Worm (Caenorhabditis elegans) whole organism, mixed stage, embryonic: ENCODE data around the gene Y54G2A.57.

Experiments used
- bed-3 ChIP-seq: fragments of 200-800 bp; sonication (Bioruptor generic); optimal IDR thresholded peaks from 3 replicates; lab custom pipeline; 2018; ENCODE audit warnings: mild to moderate bottlenecking, missing genetic modification characterization, moderate library complexity, missing compliant biosample characterization
- ceh-39 ChIP-seq: fragments of 150-350 bp; optimal IDR thresholded peaks from 2 replicates; lab custom pipeline; 2014; ENCODE audit warnings: missing biosample characterization, missing genetic modification characterization
- ceh-83 ChIP-seq: fragments of 200-800 bp; sonication (Bioruptor generic); optimal IDR thresholded peaks from 2 replicates; lab custom pipeline; 2018; ENCODE audit warnings: mild to moderate bottlenecking, missing genetic modification characterization, missing compliant biosample characterization
- ces-1 ChIP-seq: fragments of 150-350 bp; optimal IDR thresholded peaks from 2 replicates; lab custom pipeline; 2014; ENCODE audit warnings: missing biosample characterization, missing genetic modification reagents, missing genetic modification characterization
- cnd-1 ChIP-seq: fragments of 200-800 bp; sonication (Bioruptor generic); optimal IDR thresholded peaks from 2 replicates; lab custom pipeline; 2018; ENCODE audit warnings: mild to moderate bottlenecking, missing genetic modification characterization, missing compliant biosample characterization
- drap-1 ChIP-seq: fragments of 200-800 bp; sonication (Bioruptor generic); optimal IDR thresholded peaks from 3 replicates; lab custom pipeline; 2018; ENCODE audit warnings: mild to moderate bottlenecking, missing genetic modification characterization, missing compliant biosample characterization
- elt-3 ChIP-seq: fragments of 150-350 bp; optimal IDR thresholded peaks from 2 replicates; lab custom pipeline; 2014; ENCODE audit warnings: missing biosample characterization, missing genetic modification characterization
- ham-2 ChIP-seq: fragments of 200-800 bp; sonication (Bioruptor generic); optimal IDR thresholded peaks from 2 replicates; lab custom pipeline; 2018; ENCODE audit warnings: mild to moderate bottlenecking, missing genetic modification characterization, missing compliant biosample characterization
- hlh-1 ChIP-seq: fragments of 150-350 bp; optimal IDR thresholded peaks from 2 replicates; lab custom pipeline; 2014; ENCODE audit warnings: missing biosample characterization, missing genetic modification reagents, missing genetic modification characterization
- lin-13 ChIP-seq: fragments of 150-350 bp; optimal IDR thresholded peaks from 2 replicates; lab custom pipeline; 2014; ENCODE audit warnings: missing biosample characterization, missing genetic modification characterization
- lsy-2 ChIP-seq: fragments of 150-350 bp; optimal IDR thresholded peaks from 2 replicates; lab custom pipeline; 2014; ENCODE audit warnings: missing biosample characterization, missing genetic modification characterization
- mep-1 ChIP-seq: fragments of 150-350 bp; optimal IDR thresholded peaks from 2 replicates; lab custom pipeline; 2017; ENCODE audit warnings: missing biosample characterization, missing genetic modification reagents, missing genetic modification characterization, inconsistent platforms
- mls-2 ChIP-seq: sonication (generic microtip); optimal IDR thresholded peaks from 2 replicates; lab custom pipeline; 2016; ENCODE audit warnings: mild to moderate bottlenecking, missing genetic modification characterization, moderate library complexity, missing compliant biosample characterization
- nhr-2 ChIP-seq: fragments of 150-350 bp; optimal IDR thresholded peaks from 2 replicates; lab custom pipeline; 2014; ENCODE audit warnings: missing biosample characterization, missing genetic modification characterization
- nhr-237 ChIP-seq: fragments of 150-350 bp; optimal IDR thresholded peaks from 2 replicates; lab custom pipeline; 2014; ENCODE audit warnings: missing biosample characterization, missing genetic modification characterization
- nhr-28 ChIP-seq: fragments of 150-350 bp; optimal IDR thresholded peaks from 2 replicates; lab custom pipeline; 2014; ENCODE audit warnings: missing biosample characterization, missing genetic modification characterization
- nhr-76 ChIP-seq: sonication (generic microtip); optimal IDR thresholded peaks from 2 replicates; lab custom pipeline; 2017; ENCODE audit warnings: missing biosample characterization, missing genetic modification characterization
- pha-4 ChIP-seq: fragments of 150-350 bp; optimal IDR thresholded peaks from 2 replicates; lab custom pipeline; 2018; ENCODE audit warnings: missing biosample characterization, missing genetic modification reagents, missing genetic modification characterization
- sem-2 ChIP-seq: fragments of 200-800 bp; sonication (Bioruptor generic); optimal IDR thresholded peaks from 2 replicates; lab custom pipeline; 2018; ENCODE audit warnings: mild to moderate bottlenecking, missing genetic modification characterization, missing compliant biosample characterization
- snpc-4 ChIP-seq: fragments of 150-350 bp; optimal IDR thresholded peaks from 2 replicates; lab custom pipeline; 2014; ENCODE audit warnings: missing biosample characterization, missing genetic modification characterization
- sptf-1 ChIP-seq: sonication (generic microtip); optimal IDR thresholded peaks from 2 replicates; lab custom pipeline; 2017; ENCODE audit warnings: mild to moderate bottlenecking, missing genetic modification characterization, moderate library complexity, missing compliant biosample characterization
- tbx-8 ChIP-seq: fragments of 200-800 bp; sonication (Bioruptor generic); optimal IDR thresholded peaks from 2 replicates; lab custom pipeline; 2018; ENCODE audit warnings: mild to moderate bottlenecking, missing genetic modification characterization, moderate library complexity, missing compliant biosample characterization
- unc-120 ChIP-seq: sonication (generic microtip); optimal IDR thresholded peaks from 2 replicates; lab custom pipeline; 2017; ENCODE audit warnings: missing genetic modification characterization, missing compliant biosample characterization; ENCODE audit not compliant: poor library complexity, severe bottlenecking
- unc-39 ChIP-seq: fragments of 150-350 bp; optimal IDR thresholded peaks from 2 replicates; lab custom pipeline; 2014; ENCODE audit warnings: missing biosample characterization, missing genetic modification characterization
- unc-62 ChIP-seq: fragments of 150-350 bp; optimal IDR thresholded peaks from 2 replicates; lab custom pipeline; 2014; ENCODE audit warnings: missing biosample characterization, missing genetic modification reagents, missing genetic modification characterization
- zip-8 ChIP-seq: fragments of 150-350 bp; optimal IDR thresholded peaks from 2 replicates; lab custom pipeline; 2014; ENCODE audit warnings: missing biosample characterization, missing genetic modification characterization
- ztf-11 ChIP-seq: fragments of 150-350 bp; optimal IDR thresholded peaks from 2 replicates; lab custom pipeline; 2014; ENCODE audit warnings: missing biosample characterization, missing genetic modification characterization

The Y54G2A.57 gene

DNA sequence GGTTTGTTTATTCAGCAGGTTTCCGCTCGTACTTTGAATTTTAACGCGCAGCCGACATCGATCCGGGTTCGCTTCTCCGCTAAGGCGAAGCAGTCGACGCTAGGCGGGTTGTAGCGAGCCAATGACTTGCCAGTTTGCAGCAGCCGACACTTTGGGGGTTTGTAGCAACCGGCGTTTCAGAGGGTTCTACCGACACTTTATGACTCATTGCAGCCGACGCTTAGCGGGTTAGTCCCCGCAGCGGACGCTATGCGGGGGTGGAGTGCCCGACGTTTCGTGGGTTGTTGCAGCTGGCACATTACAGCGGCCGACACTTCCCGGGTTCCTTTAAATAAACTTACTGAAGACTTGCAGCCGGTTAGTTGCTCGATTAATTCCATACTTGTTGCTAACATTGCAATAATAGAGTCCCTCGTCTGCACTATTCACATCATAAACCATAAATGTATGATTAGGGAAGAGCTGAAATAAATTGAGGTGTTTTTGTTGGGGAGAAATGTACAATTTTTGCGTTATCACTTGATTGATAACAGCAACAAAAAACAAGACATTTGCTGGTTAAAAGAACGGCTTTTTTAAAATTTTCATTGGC is at the start of gene Y54G2A.57:
Gene Y54G2A.57 (plus strand): TSS at position 542 of the 592 bp plus-strand sequence.
- TF ChIP-seq nhr-237 (no peak), nhr-76 (no peak), elt-3 (tag; lab: Kevin White, UChicago) (no peak), ceh-39 (tag; lab: Kevin White, UChicago) (no peak), ces-1 (GFP tag; lab: Kevin White, UChicago) (no peak), zip-8 (no peak), hlh-1 (no peak), tbx-8 (GFP tag; lab: Kevin White, UChicago) (no peak), nhr-2 (no peak)
- TF ChIP-seq, all 35 proteins: peak for 0

DNA sequence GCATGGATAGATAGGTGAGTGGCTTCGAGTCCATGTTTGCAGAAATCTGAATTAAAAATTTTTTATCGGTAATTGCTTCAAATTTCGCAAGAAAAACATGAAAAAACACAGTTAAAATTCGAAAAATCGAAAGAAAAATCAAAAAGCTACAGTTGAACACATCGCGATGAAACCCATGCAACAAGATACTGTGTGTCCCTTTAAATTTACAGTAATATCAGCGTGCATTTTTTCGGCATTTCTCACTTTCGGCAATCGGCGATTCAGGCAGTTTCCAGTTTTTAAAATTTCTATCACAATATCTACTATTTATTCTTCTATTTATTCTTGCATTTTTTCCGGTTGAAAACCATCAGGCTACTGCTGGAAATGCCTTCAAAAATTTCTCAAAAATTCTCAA is 47.5 kb upstream of the Y54G2A.57 start, which contains the start of gene fbxc-45:
Gene fbxc-45 (minus strand): TSS at position 48 of the 400 bp plus-strand sequence.
- TF ChIP-seq mls-2 (tag; lab: Kevin White, UChicago) (no peak), snpc-4 (tag; lab: Kevin White, UChicago) (no peak)

DNA sequence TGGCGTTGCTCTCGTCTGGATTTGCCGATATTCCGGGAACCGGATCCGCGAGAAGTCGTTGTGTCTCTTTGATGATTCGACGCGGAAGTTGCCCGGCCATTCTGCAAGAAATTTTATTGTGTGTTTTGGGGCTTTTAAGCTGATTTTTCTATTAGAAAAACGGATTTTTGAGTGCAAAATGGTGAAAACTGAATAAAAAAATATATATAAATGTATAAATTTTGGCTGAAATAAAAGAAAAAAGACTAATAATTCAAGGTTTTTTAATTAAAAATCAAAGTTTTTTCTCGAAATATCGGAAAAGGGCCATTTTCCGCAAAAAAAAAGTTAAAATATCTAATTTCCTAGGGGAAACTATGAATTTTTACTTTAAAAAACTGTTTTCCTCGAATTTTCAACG is 44.1 kb upstream of the Y54G2A.57 start, which contains the start of gene ubc-13:
Gene ubc-13 (minus strand): TSS at position 101 of the 400 bp plus-strand sequence.
- TF ChIP-seq unc-39 (tag; lab: Kevin White, UChicago) (no peak), nhr-28 (tag; lab: Kevin White, UChicago) (no peak), sem-2 (GFP tag; lab: Kevin White, UChicago) (no peak), zip-8 (no peak), lin-13 (tag; lab: Kevin White, UChicago) (no peak), mls-2 (tag; lab: Kevin White, UChicago) (no peak)

DNA sequence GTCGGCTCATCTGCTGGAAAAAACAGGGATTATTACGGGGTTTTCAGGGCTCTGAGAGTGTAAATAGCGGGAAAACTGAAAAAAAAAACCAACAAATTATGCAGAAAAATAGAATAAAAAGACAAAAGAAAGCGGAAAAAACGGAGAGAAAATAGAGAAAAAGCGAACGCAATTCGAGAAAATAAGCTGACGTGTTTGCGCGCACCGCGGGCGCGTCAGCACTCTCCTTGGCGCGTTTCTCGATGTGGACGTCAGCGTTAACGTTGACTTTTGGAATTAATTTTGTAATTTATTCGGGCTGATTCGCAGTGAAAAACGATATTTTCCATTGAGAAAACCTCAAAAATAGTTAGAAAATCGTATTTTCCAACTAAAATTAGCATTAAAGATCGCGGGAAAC is 41.3 kb upstream of the Y54G2A.57 start, which contains the start of gene manf-1:
Gene manf-1 (minus strand): TSS at position 13 of the 400 bp plus-strand sequence.
- TF ChIP-seq drap-1 (GFP tag; lab: Kevin White, UChicago) (no peak), ham-2 (peak; percentile 1), lin-13 (tag; lab: Kevin White, UChicago) (peak; percentile 80), hlh-1 (no peak), zip-8 (no peak), sptf-1 (tag; lab: Kevin White, UChicago) (no peak), ceh-83 (GFP tag; lab: Kevin White, UChicago) (no peak), elt-3 (tag; lab: Kevin White, UChicago) (no peak), lsy-2 (tag; lab: Kevin White, UChicago) (peak; percentile 55), unc-62 (GFP tag; lab: Kevin White, UChicago) (no peak), nhr-76 (no peak), pha-4 (tag; lab: Kevin White, UChicago) (peak; percentile 65)

DNA sequence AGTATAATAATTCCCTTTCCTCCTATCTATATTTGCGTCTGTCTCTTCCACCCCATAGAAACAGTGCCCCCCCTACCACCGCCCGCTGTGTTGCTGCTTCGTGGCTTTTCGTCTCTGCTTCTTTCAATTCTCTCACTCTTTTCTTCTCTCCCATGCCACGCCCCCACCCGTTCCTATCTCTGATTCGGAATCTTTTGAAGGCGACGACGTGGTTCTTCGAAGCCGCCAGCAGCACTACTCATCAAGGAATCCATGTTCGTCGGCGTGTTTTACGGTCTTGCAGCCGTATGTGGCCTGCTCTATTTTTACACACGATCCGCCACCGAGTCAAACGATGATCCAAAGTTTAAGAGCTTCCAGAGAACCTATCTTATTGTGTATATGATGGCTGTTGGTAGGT is 38.5 kb upstream of the Y54G2A.57 start, which contains the start of gene samt-1:
Gene samt-1 (plus strand): TSS at position 176 of the 400 bp plus-strand sequence.
- TF ChIP-seq mls-2 (tag; lab: Kevin White, UChicago) (no peak), sptf-1 (tag; lab: Kevin White, UChicago) (no peak), pha-4 (tag; lab: Kevin White, UChicago) (no peak), ham-2 (peak; percentile 34), nhr-28 (tag; lab: Kevin White, UChicago) (no peak), ceh-83 (GFP tag; lab: Kevin White, UChicago) (no peak), cnd-1 (tag; lab: Kevin White, UChicago) (no peak)

DNA sequence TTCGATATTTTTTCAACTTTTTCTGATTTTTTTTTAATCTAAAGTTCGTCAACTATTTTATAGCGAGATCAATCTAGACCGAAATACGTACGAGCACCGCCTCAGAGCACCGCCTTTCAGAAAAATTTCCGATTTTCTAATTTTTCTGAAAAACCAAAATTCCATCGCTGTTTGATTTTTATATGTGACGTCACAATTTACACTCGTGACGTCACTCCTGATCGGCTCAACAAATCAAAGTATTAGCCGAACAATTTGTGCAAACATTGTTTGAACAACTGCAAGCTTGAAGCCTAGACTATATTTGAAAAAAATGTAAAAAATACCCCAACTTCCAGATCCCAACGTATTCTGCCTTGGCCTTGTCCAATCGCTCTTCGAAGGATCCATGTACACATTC is 34.5 kb upstream of the Y54G2A.57 start:
- TF ChIP-seq mep-1 (tag; lab: Kevin White, UChicago) (no peak), unc-120 (no peak), elt-3 (tag; lab: Kevin White, UChicago) (no peak), pha-4 (tag; lab: Kevin White, UChicago) (no peak), sptf-1 (tag; lab: Kevin White, UChicago) (no peak), lsy-2 (tag; lab: Kevin White, UChicago) (no peak), zip-8 (peak; percentile 96)

DNA sequence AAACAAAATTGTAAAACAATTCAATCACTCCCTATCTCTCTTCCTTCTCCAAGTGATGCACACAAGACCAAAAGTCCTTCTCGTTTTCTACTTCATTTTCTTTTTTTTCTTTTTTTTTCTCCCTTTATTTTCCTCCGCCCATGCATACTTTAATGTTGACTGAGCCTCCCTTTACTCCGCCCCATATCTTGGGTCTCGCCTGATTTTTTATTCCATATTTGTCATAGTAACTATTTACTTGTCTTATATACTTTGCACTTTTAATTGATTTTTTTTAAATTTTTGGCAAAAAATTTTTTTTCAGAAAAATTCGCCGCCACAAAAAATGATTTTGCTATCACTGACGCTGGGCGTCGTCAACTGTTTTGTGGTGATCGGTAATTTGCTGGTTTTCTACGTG is 9.9 kb upstream of the Y54G2A.57 start, which contains the start of gene ser-6:
Gene ser-6 (plus strand): TSS at position 301 of the 400 bp plus-strand sequence.
- TF ChIP-seq nhr-76 (no peak), bed-3 (GFP tag; lab: Kevin White, UChicago) (no peak), unc-120 (no peak), elt-3 (tag; lab: Kevin White, UChicago) (no peak), ztf-11 (tag; lab: Kevin White, UChicago) (no peak), lin-13 (tag; lab: Kevin White, UChicago) (no peak), ces-1 (GFP tag; lab: Kevin White, UChicago) (peak; percentile 35), snpc-4 (tag; lab: Kevin White, UChicago) (no peak), sem-2 (GFP tag; lab: Kevin White, UChicago) (no peak)
